Fruit fly (Drosophila melanogaster): ENCODE measurements around the gene SdhBL.

Gene SdhBL

DNA sequence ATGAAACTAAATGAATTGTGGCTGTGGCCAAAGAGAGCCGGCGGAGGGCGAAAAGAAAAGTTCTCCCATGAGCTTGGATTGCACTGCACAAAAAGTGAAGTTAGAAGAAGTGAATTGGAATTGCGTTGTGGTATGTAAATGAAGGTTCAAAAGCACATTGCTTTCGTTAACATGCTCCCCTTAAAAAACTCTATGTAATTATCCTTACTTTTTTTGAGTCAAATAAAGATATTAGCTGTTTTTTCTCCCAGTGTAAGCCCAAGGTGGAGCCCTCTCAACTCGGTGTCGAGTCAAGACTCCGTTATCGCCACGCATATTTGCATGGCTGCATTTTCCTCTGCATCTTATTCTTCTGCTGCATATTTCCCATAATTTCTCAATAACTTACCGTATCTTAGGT is 29.3 kb downstream of the SdhBL start (continued):
- peak; percentile 47 for TF ChIP-seq CG11247 (GFP tag; IDR thresholded peaks at IDR 0.05)
- TF ChIP-seq CG15601 (tag; optimal IDR thresholded peaks at IDR 0.05): peak; percentile 59
- TF ChIP-seq phol (tag; optimal IDR thresholded peaks at IDR 0.05): peak; percentile 62
- no peak for TF ChIP-seq Adf1 (GFP tag; IDR thresholded peaks at IDR 0.05)
- TF ChIP-seq Atf6 (GFP tag; IDR thresholded peaks at IDR 0.05): no peak
- TF ChIP-seq CG43689 (GFP tag; IDR thresholded peaks at IDR 0.05): no peak
- peak; percentile 45 for TF ChIP-seq CG8924 (tag; optimal IDR thresholded peaks at IDR 0.05)
- peak; percentile 60 for TF ChIP-seq Ada2b (GFP tag; IDR thresholded peaks at IDR 0.05)
- TF ChIP-seq lola (GFP tag; optimal IDR thresholded peaks at IDR 0.05): peak in 1 of 3 experiments; percentile 61
- TF ChIP-seq CG6272 (GFP tag; IDR thresholded peaks at IDR 0.05): no peak
- TF ChIP-seq NK7.1 (GFP tag; optimal IDR thresholded peaks at IDR 0.05): no peak
- TF ChIP-seq chif (GFP tag; optimal IDR thresholded peaks at IDR 0.05): peak; percentile 64 to 68
- TF ChIP-seq MESR4 (GFP tag; optimal IDR thresholded peaks at IDR 0.05): no peak
- no peak for TF ChIP-seq CG9876 (GFP tag; optimal IDR thresholded peaks at IDR 0.05)
- TF ChIP-seq da (GFP tag; optimal IDR thresholded peaks at IDR 0.05): no peak
- TF ChIP-seq Dek (tag; optimal IDR thresholded peaks at IDR 0.05): no peak
- TF ChIP-seq CoRest (tag; optimal IDR thresholded peaks at IDR 0.05): peak; percentile 51
- no peak for TF ChIP-seq CG11560 (tag; IDR thresholded peaks at IDR 0.05)
- peak; percentile 78 for TF ChIP-seq CG1603 (tag; optimal IDR thresholded peaks at IDR 0.05)
- no peak for TF ChIP-seq ato (GFP tag; IDR thresholded peaks at IDR 0.05; ENCODE audit: partially characterized antibody)
- no peak for TF ChIP-seq E2f2 (GFP tag; IDR thresholded peaks at IDR 0.05)
- TF ChIP-seq Dfd (GFP tag; optimal IDR thresholded peaks at IDR 0.05): no peak
- peak; percentile 49; the same call in 2 of the 3 replicates for TF ChIP-seq Optix (GFP tag; IDR thresholded peaks at IDR 0.05)
- TF ChIP-seq klu (GFP tag; IDR thresholded peaks at IDR 0.05): no peak
- TF ChIP-seq Ravus (GFP tag; IDR thresholded peaks at IDR 0.05): no peak
- peak; percentile 66 for TF ChIP-seq fd96Cb (tag; optimal IDR thresholded peaks at IDR 0.05)
- no peak for TF ChIP-seq Elba2 (GFP tag; optimal IDR thresholded peaks at IDR 0.05)
- peak; percentile 42 for TF ChIP-seq CG18476 (GFP tag; optimal IDR thresholded peaks at IDR 0.05)
- no peak for TF ChIP-seq toy (GFP tag; IDR thresholded peaks at IDR 0.05)
- TF ChIP-seq fd102C (GFP tag; optimal IDR thresholded peaks at IDR 0.05): no peak
- TF ChIP-seq CG2875 (GFP tag; optimal IDR thresholded peaks at IDR 0.05): no peak
- TF ChIP-seq CG2202 (tag; optimal IDR thresholded peaks at IDR 0.05): peak; percentile 13
- TF ChIP-seq CG3065 (GFP tag; optimal IDR thresholded peaks at IDR 0.05): no peak
- TF ChIP-seq CG13296 (GFP tag; optimal IDR thresholded peaks at IDR 0.05): no peak
- no peak for TF ChIP-seq usp (GFP tag; optimal IDR thresholded peaks at IDR 0.05)
- no peak for TF ChIP-seq ftz-f1 (GFP tag; optimal IDR thresholded peaks at IDR 0.05)
- peak; percentile 35 for TF ChIP-seq CG4730 (GFP tag; IDR thresholded peaks at IDR 0.05)
- no peak for TF ChIP-seq knrl (GFP tag; IDR thresholded peaks at IDR 0.05; ENCODE audit: partially characterized antibody)
- TF ChIP-seq her (GFP tag; optimal IDR thresholded peaks at IDR 0.05): no peak
- no peak for TF ChIP-seq bbx (GFP tag; IDR thresholded peaks at IDR 0.05; ENCODE audit: partially characterized antibody)
- peak; percentile 45 for TF ChIP-seq Ptx1 (GFP tag; IDR thresholded peaks at IDR 0.05)
- TF ChIP-seq sqz (GFP tag; optimal IDR thresholded peaks at IDR 0.05): no peak
- peak; percentile 69 for TF ChIP-seq dysf (GFP tag; IDR thresholded peaks at IDR 0.05)
- no peak for TF ChIP-seq hbn (GFP tag; IDR thresholded peaks at IDR 0.05; ENCODE audit: partially characterized antibody)
- peak; percentile 49 for TF ChIP-seq Nf-YB (GFP tag; optimal IDR thresholded peaks at IDR 0.05)
- TF ChIP-seq Hr51 (GFP tag; optimal IDR thresholded peaks at IDR 0.05): peak in 1 of 2 experiments; percentile 41
- peak; percentile 20 for TF ChIP-seq twi (tag; optimal IDR thresholded peaks at IDR 0.05)
- TF ChIP-seq CG17802 (tag; optimal IDR thresholded peaks at IDR 0.05): peak; percentile 26
- no peak for TF ChIP-seq Dll (GFP tag; IDR thresholded peaks at IDR 0.05; ENCODE audit: partially characterized antibody)
- peak; percentile 41 for TF ChIP-seq ewg (GFP tag; optimal IDR thresholded peaks at IDR 0.05)
- no peak for TF ChIP-seq pho (GFP tag; optimal IDR thresholded peaks at IDR 0.05)

Measured in whole organism, embryonic.